Fruit fly (Drosophila melanogaster) whole organism, embryonic: ENCODE measurements around the gene CG14354.

Source experiments
- CG32532 ChIP-seq: fragments of 200-800 bp; sonication (Bioruptor generic); IDR thresholded peaks from 2 replicates; pipeline ENCODE4 v1.3.6; 2022; ENCODE audit warnings: missing biosample characterization, missing genetic modification characterization
- Myb ChIP-seq: fragments of 200-800 bp; sonication (Bioruptor generic); optimal IDR thresholded peaks from 2 replicates; lab custom pipeline; 2016; ENCODE audit warnings: missing biosample characterization, missing genetic modification characterization
- Trl ChIP-seq, 3 experiments: fragments of >200 bp in 2 of 3; fragments of 200-800 bp in 1 of 3; sonication (Bioruptor generic) in 1 of 3; optimal IDR thresholded peaks; 2 replicates in 1 of 3; 3 replicates in 2 of 3; lab custom pipeline; 2016 to 2017; ENCODE audit warnings: missing biosample characterization in 1 of 3, missing genetic modification characterization in 1 of 3
- corto ChIP-seq: fragments of 200-800 bp; sonication (Bioruptor generic); optimal IDR thresholded peaks from 2 replicates; lab custom pipeline; 2016; ENCODE audit warnings: missing biosample characterization, mild to moderate bottlenecking, missing genetic modification characterization, moderate library complexity
- da ChIP-seq: fragments of 200-800 bp; sonication (Bioruptor generic); optimal IDR thresholded peaks from 2 replicates; lab custom pipeline; 2016; ENCODE audit warnings: missing biosample characterization, missing genetic modification characterization
- luna ChIP-seq: fragments of 200-800 bp; sonication (Bioruptor generic); optimal IDR thresholded peaks from 2 replicates; lab custom pipeline; 2016; ENCODE audit warnings: missing biosample characterization, missing genetic modification characterization
- pros ChIP-seq: fragments of 200-800 bp; sonication (Bioruptor generic); optimal IDR thresholded peaks from 3 replicates; lab custom pipeline; 2019; ENCODE audit warnings: missing biosample characterization, mild to moderate bottlenecking, missing genetic modification characterization, moderate library complexity
- pum ChIP-seq: fragments of 200-800 bp; sonication (Bioruptor generic); optimal IDR thresholded peaks from 2 replicates; lab custom pipeline; 2016; ENCODE audit warnings: missing biosample characterization, missing genetic modification characterization
- repo ChIP-seq: fragments of 200-800 bp; sonication (Bioruptor generic); optimal IDR thresholded peaks from 2 replicates; lab custom pipeline; 2016; ENCODE audit warnings: missing biosample characterization, missing genetic modification characterization
- zen ChIP-seq: fragments of 200-800 bp; sonication (Bioruptor generic); optimal IDR thresholded peaks from 3 replicates; lab custom pipeline; 2018; ENCODE audit warnings: missing biosample characterization, mild to moderate bottlenecking, missing genetic modification characterization, moderate library complexity

DNA sequence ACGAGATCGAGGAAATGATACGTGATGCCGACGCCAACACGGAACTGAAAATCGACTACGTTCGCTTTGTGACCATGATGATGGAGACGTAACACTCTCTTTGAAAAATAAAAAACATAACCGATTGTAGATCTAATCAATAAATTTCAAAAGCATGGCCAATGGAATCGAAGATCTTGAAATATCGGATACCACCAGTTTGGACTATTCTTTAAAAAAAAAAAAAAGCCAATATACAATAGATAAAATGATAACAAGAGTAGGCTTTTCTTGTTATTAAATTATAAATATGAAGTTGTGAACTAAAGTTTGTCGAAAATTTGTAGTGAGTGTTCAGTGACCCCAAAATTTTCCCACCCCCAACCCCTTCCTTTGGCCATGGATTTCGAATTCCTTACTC lies 3.7 kb upstream of the CG14354 start, which contains the start of the genes Acam and CG17770:
- TF ChIP-seq corto, result no peak
- no peak for TF ChIP-seq Myb
- no peak for TF ChIP-seq luna (GFP tag; lab: Kevin White, UChicago)
- no peak for TF ChIP-seq CG32532 (GFP tag; lab: Robert Waterston, UW)
- TF ChIP-seq pum, result no peak
- TF ChIP-seq zen (tag; lab: Kevin White, UChicago), result no peak
- no peak for TF ChIP-seq pros
- no peak for TF ChIP-seq da
- no peak for TF ChIP-seq repo (GFP tag; lab: Kevin White, UChicago)
- TF ChIP-seq Trl (optimal IDR thresholded peaks at IDR 0.05; lab: Kevin White, UChicago), result no peak
- no peak for TF ChIP-seq Trl (GFP tag; optimal IDR thresholded peaks at IDR 0.05; lab: Kevin White, UChicago)
